Worm (Caenorhabditis elegans): ENCODE data around the gene nuaf-3.

ce11 chrIV:11159886-11160285 is 24.2 kb upstream of the nuaf-3 start, which contains the start of gene mboa-4:
- TF ChIP-seq duxl-1 (tag; optimal IDR thresholded peaks at IDR 0.05; ENCODE audit: poor library complexity): no peak
- no peak for TF ChIP-seq pha-4 (GFP tag; IDR thresholded peaks at IDR 0.05)
- no peak for TF ChIP-seq pha-4 (tag; optimal IDR thresholded peaks at IDR 0.05)
- no peak for TF ChIP-seq ces-1 (GFP tag; optimal IDR thresholded peaks at IDR 0.05)
- no peak for TF ChIP-seq zag-1 (tag; optimal IDR thresholded peaks at IDR 0.05)
- no peak for TF ChIP-seq fkh-10 (GFP tag; optimal IDR thresholded peaks at IDR 0.05)
- TF ChIP-seq zfp-2 (tag; optimal IDR thresholded peaks at IDR 0.05): no peak
